Worm (Caenorhabditis elegans): Measurements from ENCODE around the gene srh-105.

DNA sequence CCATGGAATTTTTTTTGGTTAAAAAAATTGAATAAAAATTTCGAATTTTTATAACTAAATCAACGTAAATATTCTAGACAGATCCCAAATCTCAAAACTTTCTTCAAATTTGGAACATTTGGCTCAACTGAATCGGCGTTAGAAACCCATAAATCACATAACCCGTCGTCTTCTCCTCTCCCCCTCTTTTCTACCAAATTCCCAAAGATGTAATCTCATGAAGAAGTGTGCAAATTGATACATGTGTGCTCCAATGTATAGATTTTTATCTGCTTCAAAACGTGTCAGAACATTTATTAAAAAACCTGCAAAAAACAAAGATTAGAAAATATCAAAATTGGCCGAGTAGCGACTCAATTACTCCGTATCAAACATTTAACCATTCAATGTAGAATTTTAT, 3.5 kb upstream of the srh-105 start:
- no peak for TF ChIP-seq nhr-28 (tag; optimal IDR thresholded peaks at IDR 0.05)
- TF ChIP-seq set-16 (GFP tag; IDR thresholded peaks at IDR 0.05), result no peak
- no peak for TF ChIP-seq fkh-10 (GFP tag; optimal IDR thresholded peaks at IDR 0.05)
- TF ChIP-seq nhr-76 (tag; optimal IDR thresholded peaks at IDR 0.05), result no peak
- no peak for TF ChIP-seq ces-1 (GFP tag; optimal IDR thresholded peaks at IDR 0.05)
- no peak for TF ChIP-seq F49E8.2 (tag; optimal IDR thresholded peaks at IDR 0.05; ENCODE audit: borderline replicate concordance)
- TF ChIP-seq ama-1 (optimal IDR thresholded peaks at IDR 0.05), result no peak
- TF ChIP-seq mdl-1 (tag; optimal IDR thresholded peaks at IDR 0.05), result no peak
- TF ChIP-seq hmg-1.1 (GFP tag; IDR thresholded peaks at IDR 0.05), result no peak
- peak in 1 of 2 experiments; percentile 40 for TF ChIP-seq unc-62 (GFP tag; optimal IDR thresholded peaks at IDR 0.05 in 1 of 2)
- no peak for TF ChIP-seq unc-62 (tag; optimal IDR thresholded peaks at IDR 0.05)
- no peak for TF ChIP-seq ctbp-1 (GFP tag; IDR thresholded peaks at IDR 0.05)
- no peak for TF ChIP-seq zag-1 (tag; optimal IDR thresholded peaks at IDR 0.05)

Measured in whole organism, L4 larva.